Worm (Caenorhabditis elegans): ENCODE measurements around the gene C24A3.4.

- TF ChIP-seq lin-54 (GFP tag; optimal IDR thresholded peaks at IDR 0.05) (no peak), efl-1 (GFP tag; optimal IDR thresholded peaks at IDR 0.05) (no peak), ztf-3 (GFP tag; optimal IDR thresholded peaks at IDR 0.05) (no peak), F33H1.4 (GFP tag; IDR thresholded peaks at IDR 0.05) (no peak), dpl-1 (GFP tag; optimal IDR thresholded peaks at IDR 0.05) (no peak)
Observed at ce11 chrX:8969111-8970048, 22.8 kb upstream of the C24A3.4 start.
